Worm (Caenorhabditis elegans): ENCODE measurements around the gene ZK1240.11.

Gene ZK1240.11

DNA sequence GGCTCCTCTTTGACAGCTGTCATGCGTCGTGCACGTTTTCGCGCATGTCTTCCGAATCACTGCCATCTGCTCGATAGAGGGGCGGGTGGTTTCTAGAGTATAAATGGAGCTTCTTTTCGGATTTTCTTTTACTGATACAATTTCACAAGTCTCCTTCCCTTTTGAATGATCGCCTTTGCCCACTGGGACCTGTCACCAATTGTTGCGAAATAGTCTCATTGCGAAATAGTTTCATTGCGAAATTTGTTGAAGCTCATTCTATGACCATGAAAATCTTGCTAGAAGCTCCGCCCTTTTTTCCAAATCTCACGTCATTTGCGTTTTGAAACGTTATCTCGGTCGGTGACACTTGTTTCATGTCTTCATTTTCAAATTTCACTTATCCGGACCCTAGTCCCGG is 35.6 kb upstream of the ZK1240.11 start (continued):
- TF ChIP-seq mdt-29 (GFP tag; IDR thresholded peaks at IDR 0.05) (no peak), pha-4 (GFP tag; IDR thresholded peaks at IDR 0.05) (no peak), pha-4 (tag; optimal IDR thresholded peaks at IDR 0.05) (no peak), ceh-20 (GFP tag; IDR thresholded peaks at IDR 0.05) (peak; percentile 72; the same call in 1 of the 2 replicates), ZK546.5 (tag; optimal IDR thresholded peaks at IDR 0.05) (no peak), F44E2.7 (GFP tag; IDR thresholded peaks at IDR 0.05) (no peak), hlh-30 (tag; optimal IDR thresholded peaks at IDR 0.05; ENCODE audit: insufficient read depth) (no peak), nhr-25 (tag; optimal IDR thresholded peaks at IDR 0.05; ENCODE audit: borderline replicate concordance, insufficient read depth) (no peak), vab-7 (GFP tag; IDR thresholded peaks at IDR 0.05) (peak; percentile 55; the same call in 1 of the 2 replicates), T20F7.1 (GFP tag; optimal IDR thresholded peaks at IDR 0.05) (no peak), attf-4 (tag; optimal IDR thresholded peaks at IDR 0.05) (no peak), tra-1 (GFP tag; IDR thresholded peaks at IDR 0.05) (no peak), nhr-102 (tag; optimal IDR thresholded peaks at IDR 0.05) (no peak), snpc-1.2 (GFP tag; IDR thresholded peaks at IDR 0.05) (no peak), Y105C5A.15 (GFP tag; IDR thresholded peaks at IDR 0.05) (no peak)

DNA sequence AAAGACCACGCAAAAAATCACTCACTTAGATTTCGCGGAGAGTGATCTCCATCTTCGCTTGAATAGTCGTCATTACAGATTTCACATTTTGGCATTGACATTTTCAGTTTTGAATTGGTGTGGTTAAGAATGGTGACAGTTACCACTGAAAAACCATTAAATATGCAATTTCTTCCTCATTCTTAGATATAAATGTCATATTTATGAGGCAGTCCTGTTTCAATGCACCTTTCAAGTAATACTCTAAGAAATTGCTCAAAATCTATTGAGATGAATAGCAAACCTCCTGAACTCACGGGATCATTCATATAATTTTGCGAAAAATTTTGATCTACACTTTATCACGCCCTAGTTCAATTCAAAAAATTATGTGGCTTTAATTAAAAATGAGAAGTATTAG is 33.0 kb upstream of the ZK1240.11 start, which contains the start of gene K09F6.7:
Gene K09F6.7, minus strand, starts transcription at position 101 of the 400 bp plus-strand sequence.
- no peak for TF ChIP-seq mep-1 (tag; optimal IDR thresholded peaks at IDR 0.05)
- TF ChIP-seq hmg-1.1 (GFP tag; IDR thresholded peaks at IDR 0.05) = no peak
- TF ChIP-seq nhr-25 (tag; optimal IDR thresholded peaks at IDR 0.05; ENCODE audit: borderline replicate concordance, insufficient read depth) = no peak
- TF ChIP-seq ctbp-1 (GFP tag; IDR thresholded peaks at IDR 0.05) = no peak
- no peak for TF ChIP-seq T26A8.4 (GFP tag; IDR thresholded peaks at IDR 0.05)
- no peak for TF ChIP-seq rbr-2 (tag; optimal IDR thresholded peaks at IDR 0.05)
- TF ChIP-seq nhr-42 (GFP tag; IDR thresholded peaks at IDR 0.05) = no peak
- TF ChIP-seq mes-2 (tag; optimal IDR thresholded peaks at IDR 0.05; ENCODE audit: poor library complexity, severe bottlenecking) = no peak
- TF ChIP-seq nhr-28 (tag; optimal IDR thresholded peaks at IDR 0.05) = no peak
- no peak for TF ChIP-seq R02D3.7 (tag; optimal IDR thresholded peaks at IDR 0.05)
- TF ChIP-seq ceh-28 (tag; optimal IDR thresholded peaks at IDR 0.05) = no peak
- TF ChIP-seq ZK337.2 (GFP tag; IDR thresholded peaks at IDR 0.05) = no peak
- TF ChIP-seq nhr-6 (tag; optimal IDR thresholded peaks at IDR 0.05) = no peak
- TF ChIP-seq dve-1 (tag; optimal IDR thresholded peaks at IDR 0.05; ENCODE audit: insufficient read depth) = no peak
- no peak for TF ChIP-seq F10B5.3 (tag; optimal IDR thresholded peaks at IDR 0.05)

DNA sequence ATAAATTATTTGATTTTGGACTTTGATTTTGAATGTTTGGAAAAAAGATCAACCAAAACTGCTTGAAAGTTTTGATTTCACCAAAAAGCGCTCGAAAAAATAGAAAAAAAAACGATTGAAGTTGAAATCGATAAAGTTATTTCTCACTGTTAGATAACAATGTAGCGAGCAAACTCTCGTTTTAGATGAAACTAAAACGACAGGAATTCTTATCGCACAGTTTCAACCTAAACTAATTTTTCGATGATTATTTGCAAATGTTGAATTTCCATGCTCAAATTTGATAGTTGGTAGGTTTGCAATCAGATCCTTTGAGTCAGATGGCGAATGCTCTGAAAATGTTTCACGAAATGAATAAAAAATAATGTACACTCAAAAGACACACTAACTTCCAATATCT is 32.5 kb upstream of the ZK1240.11 start:
- TF ChIP-seq pqm-1 (tag; optimal IDR thresholded peaks at IDR 0.05) = peak; percentile 73
- no peak for TF ChIP-seq mes-2 (tag; optimal IDR thresholded peaks at IDR 0.05; ENCODE audit: poor library complexity, severe bottlenecking)
- no peak for TF ChIP-seq zfp-2 (tag; optimal IDR thresholded peaks at IDR 0.05)
- peak in 1 of 2 experiments; percentile 6 for TF ChIP-seq unc-62 (GFP tag; optimal IDR thresholded peaks at IDR 0.05 in 1 of 2)
- no peak for TF ChIP-seq unc-62 (tag; optimal IDR thresholded peaks at IDR 0.05)
- no peak for TF ChIP-seq saeg-2 (GFP tag; IDR thresholded peaks at IDR 0.05)

DNA sequence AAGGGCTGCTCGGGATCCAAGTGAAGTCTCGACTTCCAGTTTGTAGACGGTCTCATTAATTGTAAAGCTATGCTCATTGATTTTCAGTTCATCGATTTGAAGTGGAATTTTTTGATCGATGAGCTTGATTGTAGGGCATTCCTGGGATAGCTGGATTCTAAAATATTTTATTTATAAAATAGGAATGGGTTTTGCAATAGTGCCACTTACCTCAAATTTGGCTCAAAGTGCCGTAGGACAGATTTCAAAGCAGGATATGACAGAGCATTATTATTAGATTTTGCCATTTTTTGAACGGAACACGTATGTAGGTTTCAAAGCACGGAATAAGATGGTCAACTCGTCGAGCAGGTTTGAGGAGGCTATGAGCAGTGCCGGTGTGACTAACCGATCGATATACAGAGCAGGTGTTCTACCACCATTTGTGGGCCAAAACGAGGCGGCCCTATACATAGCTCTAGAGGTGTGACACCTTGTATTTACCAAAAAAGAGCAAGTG is 29.2 kb upstream of the ZK1240.11 start, which contains the start of gene fbxc-25:
Gene fbxc-25, minus strand, starts transcription at position 449 of the 499 bp plus-strand sequence.
- TF ChIP-seq Y48G9A.11 (GFP tag; IDR thresholded peaks at IDR 0.05) (no peak), aha-1 (tag) (peak; percentile 91), unc-62 (GFP tag; optimal IDR thresholded peaks at IDR 0.05 in 1 of 2) (peak in 1 of 2 experiments; percentile 65), unc-62 (tag; optimal IDR thresholded peaks at IDR 0.05) (no peak)
